Fruit fly (Drosophila melanogaster) whole organism, embryonic: Measurements from ENCODE around the gene Sec61alpha.

Experiments used
- ATbp ChIP-seq: fragments of 200-800 bp; sonication (Bioruptor generic); optimal IDR thresholded peaks from 2 replicates; lab custom pipeline; 2017; ENCODE audit warnings: missing biosample characterization, mild to moderate bottlenecking, missing genetic modification characterization, missing genetic modification reagents
- CG10267 ChIP-seq: fragments of 200-800 bp; sonication (Bioruptor generic); optimal IDR thresholded peaks from 2 replicates; lab custom pipeline; 2018; ENCODE audit warnings: missing biosample characterization, mild to moderate bottlenecking, missing genetic modification characterization, moderate library complexity
- CG10366 ChIP-seq: fragments of 200-800 bp; sonication (Bioruptor generic); IDR thresholded peaks from 2 replicates; pipeline ENCODE4 v1.3.6; 2022; ENCODE audit warnings: missing biosample characterization, missing genetic modification characterization
- CG11560 ChIP-seq: fragments of 200-800 bp; sonication (Bioruptor generic); IDR thresholded peaks from 3 replicates; pipeline ENCODE4 v1.3.6; 2022; ENCODE audit warnings: missing biosample characterization, missing genetic modification characterization
- CG11696 ChIP-seq: fragments of 200-800 bp; sonication (Bioruptor generic); IDR thresholded peaks from 2 replicates; pipeline ENCODE4 v1.3.6; 2022; ENCODE audit warnings: missing biosample characterization, missing genetic modification characterization
- CG13424 ChIP-seq: fragments of 200-800 bp; sonication (Bioruptor generic); optimal IDR thresholded peaks from 2 replicates; lab custom pipeline; 2019; ENCODE audit warnings: missing biosample characterization, mild to moderate bottlenecking, missing genetic modification characterization, moderate library complexity
- CG15696 ChIP-seq: fragments of 200-800 bp; sonication (Bioruptor generic); optimal IDR thresholded peaks from 2 replicates; lab custom pipeline; 2019; ENCODE audit warnings: missing biosample characterization, mild to moderate bottlenecking, missing genetic modification characterization, moderate library complexity
- CG17359 ChIP-seq: fragments of 200-800 bp; sonication (Bioruptor generic); optimal IDR thresholded peaks from 3 replicates; lab custom pipeline; 2018; ENCODE audit warnings: missing biosample characterization, mild to moderate bottlenecking, missing genetic modification characterization, moderate library complexity
- CG17361 ChIP-seq: fragments of 200-800 bp; sonication (Bioruptor generic); IDR thresholded peaks from 3 replicates; pipeline ENCODE4 v1.3.6; 2022; ENCODE audit warnings: missing biosample characterization, missing genetic modification characterization
- CG17385 ChIP-seq: fragments of 200-800 bp; sonication (Bioruptor generic); optimal IDR thresholded peaks from 3 replicates; lab custom pipeline; 2018; ENCODE audit warnings: missing biosample characterization, mild to moderate bottlenecking, missing genetic modification characterization
- CG17912 ChIP-seq: fragments of 200-800 bp; sonication (Bioruptor generic); optimal IDR thresholded peaks from 2 replicates; lab custom pipeline; 2018; ENCODE audit warnings: missing biosample characterization, mild to moderate bottlenecking, missing genetic modification characterization
- CG18262 ChIP-seq: fragments of 200-800 bp; optimal IDR thresholded peaks from 3 replicates; lab custom pipeline; 2019; ENCODE audit warnings: missing biosample characterization, mild to moderate bottlenecking, missing genetic modification characterization, moderate library complexity
- CG2712 ChIP-seq: fragments of 200-800 bp; optimal IDR thresholded peaks from 3 replicates; lab custom pipeline; 2019; ENCODE audit warnings: missing biosample characterization, mild to moderate bottlenecking, missing genetic modification characterization, moderate library complexity
- CG30020 ChIP-seq: fragments of 200-800 bp; optimal IDR thresholded peaks from 2 replicates; lab custom pipeline; 2019; ENCODE audit warnings: missing biosample characterization, mild to moderate bottlenecking, missing genetic modification characterization, moderate library complexity
- CG30431 ChIP-seq: fragments of 200-800 bp; sonication (Bioruptor generic); optimal IDR thresholded peaks from 2 replicates; lab custom pipeline; 2017; ENCODE audit warnings: missing biosample characterization, missing genetic modification characterization
- CG4820 ChIP-seq: fragments of 200-800 bp; sonication (Bioruptor generic); optimal IDR thresholded peaks from 3 replicates; lab custom pipeline; 2016; ENCODE audit warnings: missing biosample characterization, missing genetic modification characterization
- CG6254 ChIP-seq: fragments of 200-800 bp; sonication (Bioruptor generic); optimal IDR thresholded peaks from 3 replicates; lab custom pipeline; 2017; ENCODE audit warnings: mild to moderate bottlenecking, missing biosample characterization, missing genetic modification reagents, missing genetic modification characterization
- CG7556 ChIP-seq: fragments of 200-800 bp; sonication (Bioruptor generic); optimal IDR thresholded peaks from 2 replicates; lab custom pipeline; 2017; ENCODE audit warnings: missing biosample characterization, mild to moderate bottlenecking, missing genetic modification characterization
- CG8924 ChIP-seq: fragments of 200-800 bp; optimal IDR thresholded peaks from 3 replicates; lab custom pipeline; 2019; ENCODE audit warnings: missing biosample characterization, mild to moderate bottlenecking, missing genetic modification characterization, moderate library complexity
- CG9797 ChIP-seq: fragments of 200-800 bp; sonication (Bioruptor generic); optimal IDR thresholded peaks from 3 replicates; lab custom pipeline; 2018; ENCODE audit warnings: missing biosample characterization, mild to moderate bottlenecking, missing genetic modification characterization
- Drgx ChIP-seq: fragments of 200-800 bp; sonication (Bioruptor generic); IDR thresholded peaks from 2 replicates; pipeline ENCODE4 v1.3.6; 2022; ENCODE audit warnings: missing biosample characterization, missing genetic modification characterization
- E2f2 ChIP-seq: fragments of 200-800 bp; sonication (Bioruptor generic); IDR thresholded peaks from 2 replicates; pipeline ENCODE4 v1.3.6; 2022; ENCODE audit warnings: missing biosample characterization, missing genetic modification characterization
- Eip74EF ChIP-seq, 2 experiments: fragments of 200-800 bp in 1 of 2; fragments of >200 bp in 1 of 2; sonication (Bioruptor generic) in 1 of 2; optimal IDR thresholded peaks; 2 replicates each; lab custom pipeline; 2017 to 2019; ENCODE audit warnings: missing biosample characterization in 2 of 2, missing genetic modification characterization in 2 of 2, mild to moderate bottlenecking in 1 of 2, moderate library complexity in 1 of 2
- Hey ChIP-seq: fragments of 200-800 bp; sonication (Bioruptor generic); optimal IDR thresholded peaks from 3 replicates; lab custom pipeline; 2018; ENCODE audit warnings: missing biosample characterization, mild to moderate bottlenecking, missing genetic modification characterization
- Hr3 ChIP-seq: fragments of 200-800 bp; sonication (Bioruptor generic); optimal IDR thresholded peaks from 3 replicates; lab custom pipeline; 2016; ENCODE audit warnings: missing biosample characterization, missing genetic modification characterization
- PHDP ChIP-seq: fragments of 200-800 bp; sonication (Bioruptor generic); optimal IDR thresholded peaks from 3 replicates; lab custom pipeline; 2018; ENCODE audit warnings: missing biosample characterization, mild to moderate bottlenecking, missing genetic modification characterization, moderate library complexity
- Ptx1 ChIP-seq: fragments of 200-800 bp; sonication (Bioruptor generic); IDR thresholded peaks from 2 replicates; pipeline ENCODE4 v1.3.6; 2022; ENCODE audit warnings: missing biosample characterization, missing genetic modification characterization
- Sox102F ChIP-seq: fragments of 200-800 bp; sonication (Bioruptor generic); optimal IDR thresholded peaks from 2 replicates; lab custom pipeline; 2018; ENCODE audit warnings: missing biosample characterization, mild to moderate bottlenecking, missing genetic modification characterization, moderate library complexity
- Taf1 ChIP-seq: fragments of 200-800 bp; sonication (Bioruptor generic); IDR thresholded peaks from 2 replicates; pipeline ENCODE4 v1.3.6; 2022; ENCODE audit warnings: missing biosample characterization, missing genetic modification characterization
- Xrp1 ChIP-seq: fragments of 200-800 bp; sonication (Bioruptor generic); IDR thresholded peaks from 2 replicates; pipeline ENCODE4 v1.3.6; 2022; ENCODE audit warnings: missing biosample characterization, missing genetic modification characterization
- crol ChIP-seq: fragments of 200-800 bp; sonication (Bioruptor generic); IDR thresholded peaks from 2 replicates; pipeline ENCODE4 v1.3.6; 2022; ENCODE audit warnings: missing biosample characterization, missing genetic modification characterization
- dysf ChIP-seq: fragments of 200-800 bp; sonication (Bioruptor generic); IDR thresholded peaks from 3 replicates; pipeline ENCODE4 v1.3.6; 2022; ENCODE audit warnings: missing biosample characterization, missing genetic modification characterization
- eve ChIP-seq, 2 experiments: fragments of >200 bp; optimal IDR thresholded peaks; 2 replicates each; lab custom pipeline; 2017; ENCODE audit warnings: missing biosample characterization in 2 of 2, missing genetic modification characterization in 2 of 2
- gcm ChIP-seq: fragments of 200-800 bp; sonication (Bioruptor generic); optimal IDR thresholded peaks from 2 replicates; lab custom pipeline; 2019; ENCODE audit warnings: missing biosample characterization, mild to moderate bottlenecking, missing genetic modification characterization, moderate library complexity
- grau ChIP-seq: fragments of 200-800 bp; optimal IDR thresholded peaks from 3 replicates; lab custom pipeline; 2019; ENCODE audit warnings: missing biosample characterization, mild to moderate bottlenecking, missing genetic modification characterization, moderate library complexity
- lola ChIP-seq, 3 experiments: fragments of >200 bp in 2 of 3; fragments of 200-800 bp in 1 of 3; sonication (Bioruptor generic) in 1 of 3; optimal IDR thresholded peaks; 2 replicates each; lab custom pipeline; 2017 to 2019; ENCODE audit warnings: missing biosample characterization in 3 of 3, missing genetic modification characterization in 3 of 3, mild to moderate bottlenecking in 1 of 3, moderate library complexity in 1 of 3
- mam ChIP-seq: fragments of 200-800 bp; sonication (Bioruptor generic); optimal IDR thresholded peaks from 3 replicates; lab custom pipeline; 2016; ENCODE audit warnings: missing biosample characterization, missing genetic modification characterization
- pan ChIP-seq, 4 experiments: fragments of >200 bp in 3 of 4; fragments of 200-800 bp in 1 of 4; sonication (Bioruptor generic) in 1 of 4; optimal IDR thresholded peaks in 3 of 4; IDR thresholded peaks in 1 of 4; 2 replicates each; pipeline versions ENCODE4 v1.3.6 to Lab custom; 2017 to 2022; ENCODE audit warnings: missing biosample characterization in 2 of 4, missing genetic modification characterization in 2 of 4, mixed read lengths in 1 of 4
- row ChIP-seq: fragments of 200-800 bp; sonication (Bioruptor generic); IDR thresholded peaks from 3 replicates; pipeline ENCODE4 v1.3.6; 2022; ENCODE audit warnings: missing biosample characterization, missing genetic modification characterization
- slbo ChIP-seq: fragments of 200-800 bp; sonication (Bioruptor generic); IDR thresholded peaks from 2 replicates; pipeline ENCODE4 v1.3.6; 2022; ENCODE audit warnings: missing biosample characterization, missing genetic modification characterization
- tap ChIP-seq: fragments of 200-800 bp; optimal IDR thresholded peaks from 3 replicates; lab custom pipeline; 2019; ENCODE audit warnings: missing biosample characterization, mild to moderate bottlenecking, missing genetic modification characterization, moderate library complexity
- tll ChIP-seq, 2 experiments: fragments of 200-800 bp in 1 of 2; fragments of >200 bp in 1 of 2; sonication (Bioruptor generic) in 1 of 2; optimal IDR thresholded peaks; 2 replicates each; lab custom pipeline; 2017 to 2019; ENCODE audit warnings: missing biosample characterization in 2 of 2, missing genetic modification characterization in 2 of 2, mild to moderate bottlenecking in 1 of 2, moderate library complexity in 1 of 2
- toy ChIP-seq: fragments of 200-800 bp; sonication (Bioruptor generic); IDR thresholded peaks from 2 replicates; pipeline ENCODE4 v1.3.6; 2022; ENCODE audit warnings: missing biosample characterization, missing genetic modification characterization
- unpg ChIP-seq: fragments of 200-800 bp; sonication (Bioruptor generic); optimal IDR thresholded peaks from 3 replicates; lab custom pipeline; 2018; ENCODE audit warnings: missing biosample characterization, mild to moderate bottlenecking, missing genetic modification characterization, moderate library complexity
- wor ChIP-seq: fragments of 200-800 bp; sonication (Bioruptor generic); IDR thresholded peaks from 2 replicates; pipeline ENCODE4 v1.3.6; 2022; ENCODE audit warnings: missing biosample characterization, missing genetic modification characterization

Gene Sec61alpha

dm6 chr2L:6526996-6527395 is 46.6 kb upstream of the Sec61alpha start (continued):
- TF ChIP-seq E2f2 (GFP tag; lab: Robert Waterston, UW) (no peak), Hey (tag; lab: Kevin White, UChicago) (no peak), ATbp (GFP tag; lab: Kevin White, UChicago) (no peak), CG11560 (no peak), CG4820 (GFP tag; lab: Kevin White, UChicago) (peak; percentile 5), CG13424 (no peak), grau (tag; lab: Kevin White, UChicago) (peak; percentile 20)

dm6 chr2L:6513948-6514347 is 33.6 kb upstream of the Sec61alpha start:
- 0 out of 2 replicates have a peak, but pooled peaks have one; percentile 36 for TF ChIP-seq CG11696 (GFP tag; lab: Robert Waterston, UW)
- no peak for TF ChIP-seq CG30020 (tag; lab: Kevin White, UChicago)
- TF ChIP-seq Drgx (GFP tag; lab: Robert Waterston, UW) = peak; percentile 26; the same call in 1 of the 2 replicates
- no peak for TF ChIP-seq CG9797 (GFP tag; lab: Kevin White, UChicago)
- TF ChIP-seq crol (GFP tag; lab: Robert Waterston, UW) = peak; percentile 26; the same call in 1 of the 2 replicates
- 0 out of 2 replicates have a peak, but pooled peaks have one; percentile 5 for TF ChIP-seq slbo (GFP tag; lab: Robert Waterston, UW)

- TF ChIP-seq CG17385 (peak; percentile 29), CG17359 (tag; lab: Kevin White, UChicago) (peak; percentile 44), Drgx (GFP tag; lab: Robert Waterston, UW) (peak; percentile 46; the same call in 1 of the 2 replicates), lola (GFP tag; optimal IDR thresholded peaks at IDR 0.05; lab: Kevin White, UChicago) (peak in 1 of 3 experiments; percentile 30), CG8924 (tag; lab: Kevin White, UChicago) (peak; percentile 36), Hr3 (GFP tag; lab: Kevin White, UChicago) (peak; percentile 16), unpg (GFP tag; lab: Kevin White, UChicago) (peak; percentile 35), PHDP (tag; lab: Kevin White, UChicago) (peak; percentile 24), tll (GFP tag; optimal IDR thresholded peaks at IDR 0.05; lab: Kevin White, UChicago) (no peak), toy (no peak), CG2712 (tag; lab: Kevin White, UChicago) (peak; percentile 47), Taf1 (GFP tag; lab: Robert Waterston, UW) (no peak), Xrp1 (GFP tag; lab: Robert Waterston, UW) (peak; percentile 41; the same call in 1 of the 2 replicates), Sox102F (GFP tag; lab: Kevin White, UChicago) (peak; percentile 57), CG30431 (GFP tag; lab: Kevin White, UChicago) (no peak), mam (GFP tag; lab: Kevin White, UChicago) (no peak), CG10366 (GFP tag; lab: Robert Waterston, UW) (no peak; the same call in 1 of the 2 replicates), tap (tag; lab: Kevin White, UChicago) (peak; percentile 23), CG6254 (peak; percentile 28), dysf (GFP tag; lab: Robert Waterston, UW) (0 out of 3 replicates have a peak, but pooled peaks have one; percentile 37), pan (optimal IDR thresholded peaks at IDR 0.05; lab: Kevin White, UChicago) (no peak), pan (GFP tag; optimal IDR thresholded peaks at IDR 0.05 in 1 of 2, IDR thresholded peaks at IDR 0.05 in 1 of 2) (peak in 1 of 2 experiments; percentile 37), Eip74EF (GFP tag; optimal IDR thresholded peaks at IDR 0.05; lab: Kevin White, UChicago) (peak in 1 of 2 experiments; percentile 22), row (GFP tag; lab: Robert Waterston, UW) (peak; percentile 32; the same call in 2 of the 3 replicates), Ptx1 (GFP tag; lab: Robert Waterston, UW) (0 out of 2 replicates have a peak, but pooled peaks have one; percentile 26), CG15696 (tag; lab: Kevin White, UChicago) (peak; percentile 19), wor (GFP tag; lab: Robert Waterston, UW) (no peak), CG18262 (peak; percentile 51), gcm (GFP tag; lab: Kevin White, UChicago) (peak; percentile 12), CG13424 (peak; percentile 24), CG7556 (GFP tag; lab: Kevin White, UChicago) (peak; percentile 13), eve (GFP tag; optimal IDR thresholded peaks at IDR 0.05; lab: Kevin White, UChicago) (peak in 1 of 2 experiments; percentile 51), CG17912 (GFP tag; lab: Kevin White, UChicago) (no peak), CG10267 (tag; lab: Kevin White, UChicago) (peak; percentile 13), CG17361 (GFP tag; lab: Robert Waterston, UW) (peak; percentile 28; the same call in 1 of the 3 replicates)
Measured at dm6 chr2L:6508666-6509065, 28.3 kb upstream of the Sec61alpha start.
